Fruit fly (Drosophila melanogaster) whole organism, adult: ENCODE results near the gene CG32708.

Experiments
- Crg-1 ChIP-seq: fragments of 200-800 bp; sonication (Bioruptor generic); optimal IDR thresholded peaks from 2 replicates; lab custom pipeline; 2016; ENCODE audit warnings: missing biosample characterization, missing genetic modification characterization
- Mnt ChIP-seq: fragments of 200-800 bp; sonication (Bioruptor generic); optimal IDR thresholded peaks from 2 replicates; lab custom pipeline; 2016; ENCODE audit warnings: missing biosample characterization, mild to moderate bottlenecking, missing genetic modification characterization
- cic ChIP-seq: fragments of 200-800 bp; sonication (Bioruptor generic); optimal IDR thresholded peaks from 2 replicates; lab custom pipeline; 2017; ENCODE audit warnings: missing biosample characterization, mild to moderate bottlenecking, missing genetic modification characterization, moderate library complexity
- kay ChIP-seq: fragments of 200-800 bp; sonication (Bioruptor generic); peaks from one replicate; lab custom pipeline; 2016; ENCODE audit warnings: missing biosample characterization, missing genetic modification characterization, borderline replicate concordance
- tj ChIP-seq: fragments of 200-800 bp; sonication (Bioruptor generic); optimal IDR thresholded peaks from 3 replicates; lab custom pipeline; 2017; ENCODE audit warnings: missing biosample characterization, mild to moderate bottlenecking, missing genetic modification characterization, moderate library complexity

- no peak for TF ChIP-seq kay (GFP tag; lab: Kevin White, UChicago)
- no peak for TF ChIP-seq Crg-1 (GFP tag; lab: Kevin White, UChicago)
- no peak for TF ChIP-seq tj
- TF ChIP-seq cic = peak; percentile 39
- peak; percentile 71 for TF ChIP-seq Mnt (GFP tag; lab: Kevin White, UChicago)
These were observed 17.8 kb downstream of the CG32708 start, which contains the start of gene CG7766 for dm6 chrX:9103308-9104185.
